Worm (Caenorhabditis elegans) whole organism, L3 larva: ENCODE results near the gene C35B8.3.

Experiments used
- ama-1 ChIP-seq: fragments of 150-350 bp; optimal IDR thresholded peaks from 2 replicates; lab custom pipeline; 2018
- elt-1 ChIP-seq: fragments of 150-350 bp; optimal IDR thresholded peaks from 2 replicates; lab custom pipeline; 2014; ENCODE audit warnings: missing biosample characterization, missing genetic modification characterization
- fos-1 ChIP-seq: fragments of 150-350 bp; optimal IDR thresholded peaks from 2 replicates; lab custom pipeline; 2014; ENCODE audit warnings: missing biosample characterization, missing genetic modification characterization
- mdl-1 ChIP-seq: fragments of 150-350 bp; optimal IDR thresholded peaks from 2 replicates; lab custom pipeline; 2014; ENCODE audit warnings: missing biosample characterization, missing genetic modification characterization
- mml-1 ChIP-seq: fragments of 150-350 bp; sonication (generic microtip); optimal IDR thresholded peaks from 3 replicates; lab custom pipeline; 2014; ENCODE audit warnings: missing biosample characterization, missing genetic modification characterization
- nhr-25 ChIP-seq: sonication (generic microtip); optimal IDR thresholded peaks from 2 replicates; lab custom pipeline; 2017; ENCODE audit warnings: missing biosample characterization, missing genetic modification characterization
- skn-1 ChIP-seq: fragments of 150-350 bp; optimal IDR thresholded peaks from 2 replicates; lab custom pipeline; 2014; ENCODE audit warnings: missing biosample characterization, missing genetic modification characterization
- zag-1 ChIP-seq: fragments of 150-350 bp; optimal IDR thresholded peaks from 2 replicates; lab custom pipeline; 2014; ENCODE audit warnings: missing biosample characterization, missing genetic modification characterization
- ztf-4 ChIP-seq: fragments of 150-350 bp; optimal IDR thresholded peaks from 2 replicates; lab custom pipeline; 2014; ENCODE audit warnings: missing biosample characterization, missing genetic modification characterization

DNA sequence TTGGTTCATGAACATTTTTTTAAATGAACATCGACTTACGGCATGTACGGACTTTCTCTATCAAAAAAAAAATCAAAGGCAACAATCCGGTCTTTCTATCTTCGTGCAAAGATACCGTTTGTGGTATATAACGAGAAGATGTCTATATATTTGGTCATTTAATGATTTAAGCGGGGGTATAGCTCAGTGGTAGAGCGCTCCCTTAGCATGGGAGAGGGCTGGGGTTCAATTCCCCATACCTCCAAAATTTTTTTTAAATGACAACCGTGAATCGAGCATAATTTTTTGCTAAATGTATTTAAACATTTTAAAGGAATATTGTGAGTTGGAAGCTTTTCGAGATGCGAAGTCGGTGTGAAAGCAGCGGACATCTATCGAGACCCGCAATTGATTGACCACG lies 25.0 kb downstream of the C35B8.3 start:
- TF ChIP-seq nhr-25 (tag; lab: Kevin White, UChicago) (no peak), elt-1 (tag; lab: Kevin White, UChicago) (no peak), ama-1 (no peak), mdl-1 (no peak), mml-1 (tag; lab: Kevin White, UChicago) (no peak), fos-1 (tag; lab: Kevin White, UChicago) (no peak), zag-1 (tag; lab: Kevin White, UChicago) (no peak), skn-1 (no peak), ztf-4 (no peak)
